Fruit fly (Drosophila melanogaster) whole organism, pupa: ENCODE data around the gene jus.
A peak's percentile ranks its signal among the peaks of the same experiment; 100 is the strongest.

ENCODE experiments used
- CG10348 ChIP-seq: fragments of 200-800 bp; sonication (Bioruptor generic); IDR thresholded peaks from 2 replicates; pipeline ENCODE4 v1.3.6; 2022; ENCODE audit warnings: missing biosample characterization, missing genetic modification characterization
- CG12605 ChIP-seq: fragments of 200-800 bp; sonication (Bioruptor generic); IDR thresholded peaks from 2 replicates; pipeline ENCODE4 v1.3.6; 2022; ENCODE audit warnings: missing biosample characterization, missing genetic modification characterization
- CG13204 ChIP-seq: fragments of 200-800 bp; sonication (Bioruptor generic); optimal IDR thresholded peaks from 2 replicates; lab custom pipeline; 2018; ENCODE audit warnings: missing biosample characterization, mild to moderate bottlenecking, missing genetic modification characterization, moderate library complexity
- CG14655 ChIP-seq: fragments of 200-800 bp; sonication (Bioruptor generic); optimal IDR thresholded peaks from 3 replicates; lab custom pipeline; 2017; ENCODE audit warnings: mild to moderate bottlenecking, missing biosample characterization, missing genetic modification reagents, missing genetic modification characterization
- CG15710 ChIP-seq: fragments of 200-800 bp; sonication (Bioruptor generic); optimal IDR thresholded peaks from 2 replicates; lab custom pipeline; 2018; ENCODE audit warnings: missing biosample characterization, mild to moderate bottlenecking, missing genetic modification characterization, moderate library complexity
- CG17806 ChIP-seq: fragments of 200-800 bp; sonication (Bioruptor generic); optimal IDR thresholded peaks from 2 replicates; lab custom pipeline; 2018; ENCODE audit warnings: missing biosample characterization, mild to moderate bottlenecking, missing genetic modification characterization, moderate library complexity
- CG32121 ChIP-seq: fragments of 200-800 bp; sonication (Bioruptor generic); IDR thresholded peaks from 2 replicates; pipeline ENCODE4 v1.3.6; 2022; ENCODE audit warnings: missing biosample characterization, missing genetic modification characterization
- CG34367 ChIP-seq: fragments of 200-800 bp; sonication (Bioruptor generic); optimal IDR thresholded peaks from 2 replicates; lab custom pipeline; 2018; ENCODE audit warnings: missing biosample characterization, mild to moderate bottlenecking, missing genetic modification characterization
- CG4496 ChIP-seq: fragments of 200-800 bp; sonication (Bioruptor generic); IDR thresholded peaks from 3 replicates; pipeline ENCODE4 v1.3.6; 2022; ENCODE audit warnings: missing biosample characterization, missing genetic modification characterization
- CG8159 ChIP-seq: fragments of 200-800 bp; sonication (Bioruptor generic); optimal IDR thresholded peaks from 3 replicates; lab custom pipeline; 2018; ENCODE audit warnings: missing biosample characterization, mild to moderate bottlenecking, missing genetic modification characterization, moderate library complexity
- CG8301 ChIP-seq: fragments of 200-800 bp; sonication (Bioruptor generic); optimal IDR thresholded peaks from 2 replicates; lab custom pipeline; 2018; ENCODE audit warnings: missing biosample characterization, mild to moderate bottlenecking, missing genetic modification characterization
- CG9948 ChIP-seq: fragments of 200-800 bp; sonication (Bioruptor generic); optimal IDR thresholded peaks from 2 replicates; lab custom pipeline; 2018; ENCODE audit warnings: missing biosample characterization, mild to moderate bottlenecking, missing genetic modification characterization, moderate library complexity
- D1 ChIP-seq: fragments of 200-800 bp; sonication (Bioruptor generic); optimal IDR thresholded peaks from 2 replicates; lab custom pipeline; 2018; ENCODE audit warnings: missing biosample characterization, mild to moderate bottlenecking, missing genetic modification characterization, moderate library complexity
- EcR ChIP-seq: fragments of 200-800 bp; sonication (Bioruptor generic); optimal IDR thresholded peaks from 3 replicates; lab custom pipeline; 2019; ENCODE audit warnings: missing biosample characterization, missing genetic modification characterization, mild to moderate bottlenecking, moderate library complexity, missing genetic modification reagents
- Ets98B ChIP-seq: fragments of 200-800 bp; sonication (Bioruptor generic); IDR thresholded peaks from 2 replicates; pipeline ENCODE4 v1.3.6; 2022; ENCODE audit warnings: missing biosample characterization, missing genetic modification characterization
- Pif1A ChIP-seq: fragments of 200-800 bp; sonication (Bioruptor generic); optimal IDR thresholded peaks from 3 replicates; lab custom pipeline; 2016; ENCODE audit warnings: missing biosample characterization, missing genetic modification characterization
- Pif1B ChIP-seq: fragments of 200-800 bp; sonication (Bioruptor generic); optimal IDR thresholded peaks from 3 replicates; lab custom pipeline; 2016; ENCODE audit warnings: missing biosample characterization, missing genetic modification characterization
- Snoo ChIP-seq: fragments of 200-800 bp; sonication (Bioruptor generic); optimal IDR thresholded peaks from 3 replicates; lab custom pipeline; 2017; ENCODE audit warnings: missing biosample characterization, mild to moderate bottlenecking, missing genetic modification characterization, inconsistent platforms
- fd96Ca ChIP-seq: fragments of 200-800 bp; sonication (Bioruptor generic); IDR thresholded peaks from 3 replicates; pipeline ENCODE4 v1.3.6; 2022; ENCODE audit warnings: missing biosample characterization, missing genetic modification characterization
- gl ChIP-seq: fragments of 200-800 bp; sonication (Bioruptor generic); optimal IDR thresholded peaks from 2 replicates; lab custom pipeline; 2018; ENCODE audit warnings: missing biosample characterization, mild to moderate bottlenecking, missing genetic modification characterization
- rn ChIP-seq: fragments of 200-800 bp; sonication (Bioruptor generic); IDR thresholded peaks from 2 replicates; pipeline ENCODE4 v1.3.6; 2022; ENCODE audit warnings: missing biosample characterization, missing genetic modification characterization

jus gene

DNA sequence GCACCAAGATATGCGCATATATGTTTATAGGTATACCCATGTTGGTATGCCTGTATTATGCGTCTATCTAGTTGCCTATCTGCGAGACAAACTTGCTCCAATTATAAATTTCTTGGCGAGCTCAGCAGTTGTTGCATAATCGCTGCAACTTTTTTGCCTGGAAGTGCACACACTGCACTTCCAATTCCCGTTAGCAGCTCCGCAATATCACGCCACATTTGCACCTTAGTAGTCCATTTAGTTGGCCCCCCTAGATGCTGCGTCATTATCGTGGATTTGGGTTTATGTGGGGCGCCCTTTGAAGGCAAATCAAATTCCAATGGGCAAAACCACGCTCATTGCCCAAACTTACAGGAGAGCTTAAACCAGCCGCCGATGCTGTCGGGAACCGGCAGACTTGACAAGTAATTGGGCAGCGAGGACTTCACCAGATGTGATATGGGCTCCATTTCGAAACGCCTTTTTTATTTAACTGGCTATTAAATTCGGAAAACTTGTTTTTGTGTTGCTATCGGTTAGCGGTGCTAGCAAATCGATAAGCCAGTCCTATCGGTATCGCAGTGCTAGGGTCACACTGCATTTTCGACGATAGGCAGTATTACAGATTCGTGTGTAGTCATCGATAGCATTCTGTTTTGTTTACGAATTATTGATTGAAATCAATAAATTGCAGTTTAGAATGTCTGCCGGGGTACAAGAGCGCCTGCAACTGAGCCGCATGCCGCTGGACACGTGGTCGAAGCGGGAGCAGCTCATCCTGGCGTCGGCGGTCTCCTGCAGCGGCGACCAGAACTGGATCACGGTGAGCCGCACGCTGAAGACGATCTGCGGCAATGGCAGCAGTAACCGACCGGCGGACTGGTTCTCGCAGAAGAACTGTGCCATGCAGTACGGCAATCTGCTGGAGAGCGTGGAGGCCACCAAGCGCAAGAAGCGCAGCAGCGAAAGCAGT lies 28.4 kb upstream of the jus start, which contains the start of the genes Cisd2 and Brd8:
Gene Cisd2 (minus strand): TSS at position 538 of the 952 bp plus-strand sequence.
Gene Brd8 (plus strand): TSS at position 595 of the 952 bp plus-strand sequence.
- no peak for TF ChIP-seq Ets98B (GFP tag; lab: Robert Waterston, UW)

DNA sequence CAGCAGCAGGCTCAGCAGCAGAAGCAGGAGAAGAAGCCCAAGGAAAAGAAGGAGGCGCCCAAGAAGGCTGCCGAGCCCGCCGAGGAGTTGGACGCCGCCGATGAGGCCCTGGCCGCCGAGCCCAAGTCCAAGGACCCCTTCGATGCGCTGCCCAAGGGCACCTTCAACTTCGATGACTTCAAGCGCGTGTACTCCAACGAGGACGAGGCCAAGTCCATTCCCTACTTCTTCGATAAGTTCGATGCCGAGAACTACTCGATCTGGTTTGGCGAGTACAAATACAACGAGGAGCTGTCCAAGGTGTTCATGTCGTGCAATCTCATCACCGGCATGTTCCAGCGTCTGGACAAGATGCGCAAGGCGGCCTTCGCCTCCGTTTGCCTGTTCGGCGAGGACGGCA lies 26.4 kb upstream of the jus start:
- TF ChIP-seq gl (tag; lab: Kevin White, UChicago) = no peak

DNA sequence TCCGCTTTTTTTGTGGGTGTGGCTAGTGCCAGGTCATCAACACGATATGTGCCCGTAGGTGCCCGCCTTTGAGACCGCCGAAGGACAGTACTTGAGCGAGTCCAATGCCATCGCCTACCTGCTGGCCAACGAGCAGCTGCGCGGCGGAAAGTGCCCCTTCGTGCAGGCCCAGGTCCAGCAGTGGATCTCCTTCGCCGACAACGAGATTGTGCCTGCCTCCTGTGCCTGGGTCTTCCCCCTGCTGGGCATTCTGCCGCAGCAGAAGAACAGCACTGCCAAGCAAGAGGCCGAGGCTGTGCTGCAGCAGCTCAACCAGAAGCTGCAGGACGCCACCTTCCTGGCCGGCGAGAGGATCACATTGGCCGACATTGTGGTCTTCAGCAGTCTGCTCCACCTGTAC lies 25.8 kb upstream of the jus start:
- no peak for TF ChIP-seq D1 (tag; lab: Kevin White, UChicago)
- no peak for TF ChIP-seq gl (tag; lab: Kevin White, UChicago)
- TF ChIP-seq CG12605 (GFP tag; lab: Robert Waterston, UW) = no peak
- TF ChIP-seq Pif1B (GFP tag; lab: Kevin White, UChicago) = no peak
- no peak for TF ChIP-seq CG8301 (tag; lab: Kevin White, UChicago)
- no peak for TF ChIP-seq fd96Ca (GFP tag; lab: Robert Waterston, UW)
- no peak for TF ChIP-seq Ets98B (GFP tag; lab: Robert Waterston, UW)
- no peak for TF ChIP-seq CG14655 (GFP tag; lab: Kevin White, UChicago)
- no peak for TF ChIP-seq CG17806 (tag; lab: Kevin White, UChicago)
- no peak for TF ChIP-seq CG34367 (tag; lab: Kevin White, UChicago)
- no peak for TF ChIP-seq EcR (GFP tag; lab: Kevin White, UChicago)
- no peak for TF ChIP-seq Snoo (tag; lab: Kevin White, UChicago)
- no peak for TF ChIP-seq CG15710 (tag; lab: Kevin White, UChicago)
- TF ChIP-seq, all 21 proteins: peak for 0

DNA sequence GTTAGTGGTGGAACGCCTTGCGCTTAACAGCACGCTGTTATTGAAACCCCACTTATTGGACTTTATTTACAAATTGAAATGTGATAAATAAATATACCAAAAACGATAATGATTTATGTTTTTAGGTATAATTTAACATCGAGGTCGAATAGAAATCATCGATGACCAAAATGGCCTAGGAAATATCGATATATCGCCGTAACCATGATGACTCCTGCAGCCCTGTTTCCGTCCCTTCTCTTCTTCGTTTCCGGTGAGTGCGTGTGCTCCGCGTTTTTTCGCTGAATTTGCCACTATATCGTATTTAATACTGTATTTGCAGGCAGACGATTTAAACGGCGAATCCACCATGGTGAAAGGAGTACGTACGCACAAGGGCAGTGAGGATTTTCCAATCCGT lies 25.2 kb upstream of the jus start, which contains the start of gene eEF1gamma:
Gene eEF1gamma (plus strand): TSS at position 225 of the 400 bp plus-strand sequence.
- TF ChIP-seq CG4496 (GFP tag; lab: Robert Waterston, UW) = peak; percentile 93
- peak; percentile 82 for TF ChIP-seq CG15710 (tag; lab: Kevin White, UChicago)
- peak; percentile 57 for TF ChIP-seq CG9948
- TF ChIP-seq Ets98B (GFP tag; lab: Robert Waterston, UW) = peak; percentile 78
- peak; percentile 86 for TF ChIP-seq CG32121 (GFP tag; lab: Robert Waterston, UW)
- no peak for TF ChIP-seq CG10348 (GFP tag; lab: Robert Waterston, UW)
- peak; percentile 85 for TF ChIP-seq fd96Ca (GFP tag; lab: Robert Waterston, UW)
- TF ChIP-seq CG34367 (tag; lab: Kevin White, UChicago) = peak; percentile 88
- TF ChIP-seq EcR (GFP tag; lab: Kevin White, UChicago) = peak; percentile 15
- peak; percentile 76 for TF ChIP-seq CG8159 (tag; lab: Kevin White, UChicago)
- TF ChIP-seq Snoo (tag; lab: Kevin White, UChicago) = peak; percentile 96
- peak; percentile 65 for TF ChIP-seq CG17806 (tag; lab: Kevin White, UChicago)
- TF ChIP-seq D1 (tag; lab: Kevin White, UChicago) = no peak
- TF ChIP-seq CG14655 (GFP tag; lab: Kevin White, UChicago) = no peak
- no peak for TF ChIP-seq Pif1A (GFP tag; lab: Kevin White, UChicago)
- peak; percentile 86 for TF ChIP-seq gl (tag; lab: Kevin White, UChicago)
- peak; percentile 67; the same call in 1 of the 2 replicates for TF ChIP-seq rn (GFP tag; lab: Robert Waterston, UW)
- TF ChIP-seq CG8301 (tag; lab: Kevin White, UChicago) = peak; percentile 72
- no peak for TF ChIP-seq CG13204
- peak; percentile 78 for TF ChIP-seq CG12605 (GFP tag; lab: Robert Waterston, UW)
- peak; percentile 76 for TF ChIP-seq Pif1B (GFP tag; lab: Kevin White, UChicago)
- TF ChIP-seq, all 21 proteins: peak for 16

DNA sequence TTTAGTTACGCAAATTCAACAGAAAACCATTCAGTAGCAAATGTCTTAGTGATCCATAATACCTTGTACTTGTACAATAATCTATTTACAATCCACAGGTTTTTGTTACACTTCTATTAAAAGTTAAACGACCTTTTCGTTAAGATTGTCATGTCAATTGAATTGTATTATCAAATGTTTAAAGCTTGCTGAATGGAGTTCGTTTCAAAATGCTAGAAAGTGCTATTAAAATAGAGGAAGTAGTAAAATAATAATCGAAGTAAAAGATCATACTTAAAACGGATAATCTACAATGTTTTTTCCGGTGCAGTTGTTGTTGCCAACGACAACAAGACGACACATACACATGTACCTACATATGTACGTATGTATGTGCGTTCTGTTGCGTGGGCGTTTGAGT lies 23.2 kb upstream of the jus start:
- TF ChIP-seq Pif1B (GFP tag; lab: Kevin White, UChicago) (no peak), Ets98B (GFP tag; lab: Robert Waterston, UW) (no peak), CG15710 (tag; lab: Kevin White, UChicago) (no peak), CG10348 (GFP tag; lab: Robert Waterston, UW) (no peak), D1 (tag; lab: Kevin White, UChicago) (no peak), rn (GFP tag; lab: Robert Waterston, UW) (no peak), CG8301 (tag; lab: Kevin White, UChicago) (peak; percentile 16), gl (tag; lab: Kevin White, UChicago) (no peak), CG34367 (tag; lab: Kevin White, UChicago) (no peak), CG17806 (tag; lab: Kevin White, UChicago) (no peak), CG13204 (no peak), CG12605 (GFP tag; lab: Robert Waterston, UW) (no peak), CG8159 (tag; lab: Kevin White, UChicago) (peak; percentile 3), Pif1A (GFP tag; lab: Kevin White, UChicago) (no peak), CG4496 (GFP tag; lab: Robert Waterston, UW) (no peak), fd96Ca (GFP tag; lab: Robert Waterston, UW) (no peak), CG14655 (GFP tag; lab: Kevin White, UChicago) (no peak)
